Worm (Caenorhabditis elegans): ENCODE measurements around the gene mrt-2.
A peak's percentile ranks its signal among the peaks of the same experiment; 100 is the strongest.

The mrt-2 gene

ce11 chrIII:11792295-11793256, 46.0 kb downstream of the mrt-2 start, which contains the start of gene C24H11.2:
TSS of gene C24H11.2 (minus strand) at chrIII:11792345.
- TF ChIP-seq mdl-1 (tag; optimal IDR thresholded peaks at IDR 0.05), result peak in 1 of 2 experiments; percentile 48
- TF ChIP-seq nhr-19 (GFP tag; conservative IDR thresholded peaks at IDR 0.05), result peak; percentile 63
- TF ChIP-seq nhr-76 (tag; optimal IDR thresholded peaks at IDR 0.05), result peak; percentile 11
- peak; percentile 63 for TF ChIP-seq dsc-1 (tag; optimal IDR thresholded peaks at IDR 0.05)
- 0 out of 2 replicates have a peak, but pooled peaks have one; percentile 4 for TF ChIP-seq isw-1 (GFP tag; IDR thresholded peaks at IDR 0.05)
- peak; percentile 53 for TF ChIP-seq F16B12.6 (tag; optimal IDR thresholded peaks at IDR 0.05)
- peak; percentile 50 to 56 (median 55) for TF ChIP-seq dpl-1 (GFP tag; optimal IDR thresholded peaks at IDR 0.05)
- peak; percentile 14 for TF ChIP-seq ceh-8 (GFP tag; optimal IDR thresholded peaks at IDR 0.05)
- peak; percentile 60 for TF ChIP-seq swsn-7 (tag; optimal IDR thresholded peaks at IDR 0.05)
- TF ChIP-seq elt-3 (tag; optimal IDR thresholded peaks at IDR 0.05), result peak in 1 of 6 experiments; percentile 29
- TF ChIP-seq lin-35 (GFP tag; optimal IDR thresholded peaks at IDR 0.05), result peak; percentile 46 to 72
- peak; percentile 70 for TF ChIP-seq nhr-47 (tag; optimal IDR thresholded peaks at IDR 0.05)
- peak; percentile 46 to 64 for TF ChIP-seq efl-1 (optimal IDR thresholded peaks at IDR 0.05)
- peak; percentile 55 to 96 for TF ChIP-seq efl-1 (GFP tag; optimal IDR thresholded peaks at IDR 0.05 in 1 of 2)
- peak; percentile 58 for TF ChIP-seq tbx-2 (tag; optimal IDR thresholded peaks at IDR 0.05)
- TF ChIP-seq irx-1 (tag; optimal IDR thresholded peaks at IDR 0.05), result peak; percentile 62
- peak; percentile 62 for TF ChIP-seq xbp-1 (tag; optimal IDR thresholded peaks at IDR 0.05)
- peak; percentile 53 for TF ChIP-seq nhr-20 (tag; optimal IDR thresholded peaks at IDR 0.05)
- peak; percentile 17 for TF ChIP-seq lin-39 (tag; optimal IDR thresholded peaks at IDR 0.05)
- peak; percentile 39 for TF ChIP-seq lir-3 (tag; optimal IDR thresholded peaks at IDR 0.05; ENCODE audit: poor library complexity)
- peak; percentile 62 for TF ChIP-seq fos-1 (tag; optimal IDR thresholded peaks at IDR 0.05)
- peak; percentile 40 for TF ChIP-seq skn-1 (tag; optimal IDR thresholded peaks at IDR 0.05)
- 0 out of 2 replicates have a peak, but pooled peaks have one; percentile 11 for TF ChIP-seq ceh-88 (GFP tag; IDR thresholded peaks at IDR 0.05)
- peak; percentile 74 for TF ChIP-seq mep-1 (tag; optimal IDR thresholded peaks at IDR 0.05)
- peak; percentile 74 for TF ChIP-seq nhr-85 (tag)
- peak; percentile 41 to 47 (median 47) for TF ChIP-seq ceh-82 (tag; optimal IDR thresholded peaks at IDR 0.05)
- peak; percentile 56 for TF ChIP-seq lin-14 (GFP tag; optimal IDR thresholded peaks at IDR 0.05)
- peak; percentile 52 to 76 for TF ChIP-seq lsy-2 (tag; optimal IDR thresholded peaks at IDR 0.05)
- TF ChIP-seq nhr-71 (tag; optimal IDR thresholded peaks at IDR 0.05), result peak; percentile 72
- TF ChIP-seq nhr-90 (tag; optimal IDR thresholded peaks at IDR 0.05; ENCODE audit: poor library complexity), result peak; percentile 57
- peak; percentile 56 for TF ChIP-seq C16A3.4 (tag; optimal IDR thresholded peaks at IDR 0.05)
- peak; percentile 94 for TF ChIP-seq snpc-4 (tag; optimal IDR thresholded peaks at IDR 0.05)
- peak; percentile 57; the same call in 1 of the 2 replicates for TF ChIP-seq unc-98 (GFP tag; IDR thresholded peaks at IDR 0.05)
- peak; percentile 73 for TF ChIP-seq snu-23 (GFP tag; optimal IDR thresholded peaks at IDR 0.05)
- TF ChIP-seq fkh-8 (tag; optimal IDR thresholded peaks at IDR 0.05), result peak; percentile 54
- peak; percentile 82 for TF ChIP-seq rnt-1 (tag; optimal IDR thresholded peaks at IDR 0.05)
- peak; percentile 0 for TF ChIP-seq fkh-10 (GFP tag; optimal IDR thresholded peaks at IDR 0.05)
- TF ChIP-seq jun-1 (tag; optimal IDR thresholded peaks at IDR 0.05), result peak; percentile 39
- TF ChIP-seq aly-2 (tag; optimal IDR thresholded peaks at IDR 0.05), result peak; percentile 17

- TF ChIP-seq efl-1 (optimal IDR thresholded peaks at IDR 0.05) (no peak), efl-1 (GFP tag; optimal IDR thresholded peaks at IDR 0.05 in 1 of 2) (peak in 1 of 2 experiments; percentile 78), lin-14 (GFP tag; optimal IDR thresholded peaks at IDR 0.05) (peak; percentile 69), nhr-85 (tag) (no peak)
Observed at ce11 chrIII:11794389-11794788, 47.8 kb downstream of the mrt-2 start.

All from whole organism, L1 larva.